Worm (Caenorhabditis elegans) whole organism, L4 larva: ENCODE data around the gene molo-1.

Experiments used
- F37D6.2 ChIP-seq: sonication (generic microtip); optimal IDR thresholded peaks from 2 replicates; lab custom pipeline; 2016; ENCODE audit warnings: mild to moderate bottlenecking, missing genetic modification characterization, missing compliant biosample characterization
- F49E8.2 ChIP-seq: sonication (generic microtip); optimal IDR thresholded peaks from 2 replicates; lab custom pipeline; 2016; ENCODE audit warnings: missing compliant biosample characterization, mild to moderate bottlenecking, missing genetic modification characterization, borderline replicate concordance
- T20F7.1 ChIP-seq: fragments of 200-800 bp; sonication (Bioruptor generic); optimal IDR thresholded peaks from 2 replicates; lab custom pipeline; 2018; ENCODE audit warnings: mild to moderate bottlenecking, missing genetic modification characterization, missing compliant biosample characterization
- T26A8.4 ChIP-seq: fragments of 200-800 bp; sonication (Bioruptor generic); IDR thresholded peaks from 2 replicates; pipeline ENCODE4 v1.3.6; 2022; ENCODE audit warnings: missing genetic modification characterization, missing compliant biosample characterization
- Y75B8A.6 ChIP-seq: fragments of 200-800 bp; sonication (Bioruptor generic); IDR thresholded peaks from 2 replicates; pipeline ENCODE4 v1.3.6; 2022; ENCODE audit warnings: missing genetic modification reagents, missing genetic modification characterization, missing compliant biosample characterization
- ZK337.2 ChIP-seq: fragments of 200-800 bp; sonication (Bioruptor generic); IDR thresholded peaks from 2 replicates; pipeline ENCODE4 v1.3.6; 2022; ENCODE audit warnings: missing genetic modification reagents, missing genetic modification characterization, missing compliant biosample characterization
- aha-1 ChIP-seq: fragments of 150-350 bp; peaks from one replicate; lab custom pipeline; 2014; ENCODE audit warnings: missing biosample characterization, missing genetic modification characterization
- arid-1 ChIP-seq: fragments of 200-800 bp; sonication (Bioruptor generic); conservative IDR thresholded peaks from 2 replicates; pipeline ENCODE4 v1.3.6; 2022; ENCODE audit warnings: missing genetic modification reagents, missing genetic modification characterization, missing compliant biosample characterization
- ceh-20 ChIP-seq: fragments of 200-800 bp; sonication (Bioruptor generic); IDR thresholded peaks from 2 replicates; pipeline ENCODE4 v1.3.6; 2022; ENCODE audit warnings: missing genetic modification reagents, missing genetic modification characterization, missing compliant biosample characterization
- ceh-32 ChIP-seq: sonication (generic microtip); optimal IDR thresholded peaks from 2 replicates; lab custom pipeline; 2016; ENCODE audit warnings: mild to moderate bottlenecking, missing genetic modification characterization, missing compliant biosample characterization; ENCODE audit not compliant: poor library complexity
- ceh-44 ChIP-seq: fragments of 200-800 bp; sonication (Bioruptor generic); IDR thresholded peaks from 2 replicates; pipeline ENCODE4 v1.3.6; 2022; ENCODE audit warnings: missing genetic modification reagents, missing genetic modification characterization, missing compliant biosample characterization
- ceh-62 ChIP-seq: sonication (generic microtip); optimal IDR thresholded peaks from 2 replicates; lab custom pipeline; 2017; ENCODE audit warnings: missing biosample characterization, missing genetic modification characterization
- ctbp-1 ChIP-seq: fragments of 200-800 bp; sonication (Bioruptor generic); IDR thresholded peaks from 2 replicates; pipeline ENCODE4 v1.3.6; 2022; ENCODE audit warnings: missing genetic modification reagents, missing genetic modification characterization, missing compliant biosample characterization
- daf-16 ChIP-seq, 3 experiments: sonication (generic microtip); optimal IDR thresholded peaks; 2 replicates each; lab custom pipeline; 2016 to 2017; ENCODE audit warnings: missing genetic modification characterization in 3 of 3, missing genetic modification reagents in 3 of 3, mild to moderate bottlenecking in 2 of 3, missing compliant biosample characterization in 2 of 3, missing biosample characterization in 1 of 3, moderate library complexity in 1 of 3
- daf-19 ChIP-seq: fragments of 200-800 bp; sonication (Bioruptor generic); conservative IDR thresholded peaks from 2 replicates; pipeline ENCODE4 v1.3.6; 2022; ENCODE audit warnings: missing genetic modification characterization, missing compliant biosample characterization
- daf-8 ChIP-seq: fragments of 200-800 bp; sonication (Bioruptor generic); IDR thresholded peaks from 2 replicates; pipeline ENCODE4 v1.3.6; 2022; ENCODE audit warnings: missing genetic modification characterization, missing compliant biosample characterization
- duxl-1 ChIP-seq: sonication (generic microtip); optimal IDR thresholded peaks from 2 replicates; lab custom pipeline; 2016; ENCODE audit warnings: mild to moderate bottlenecking, missing genetic modification characterization, moderate library complexity, missing compliant biosample characterization; ENCODE audit not compliant: poor library complexity
- egl-27 ChIP-seq: sonication (generic microtip); optimal IDR thresholded peaks from 3 replicates; lab custom pipeline; 2017; ENCODE audit warnings: missing biosample characterization, missing genetic modification reagents, missing genetic modification characterization
- egl-43 ChIP-seq: fragments of 200-800 bp; sonication (Bioruptor generic); IDR thresholded peaks from 2 replicates; pipeline ENCODE4 v1.3.6; 2022; ENCODE audit warnings: missing genetic modification reagents, missing genetic modification characterization, missing compliant biosample characterization
- fkh-10 ChIP-seq: fragments of 150-350 bp; optimal IDR thresholded peaks from 2 replicates; lab custom pipeline; 2014; ENCODE audit warnings: missing biosample characterization, missing genetic modification reagents, missing genetic modification characterization
- gei-8 ChIP-seq: fragments of 200-800 bp; sonication (Bioruptor generic); optimal IDR thresholded peaks from 2 replicates; lab custom pipeline; 2018; ENCODE audit warnings: mild to moderate bottlenecking, missing genetic modification characterization, missing compliant biosample characterization
- hif-1 ChIP-seq, 2 experiments: sonication (generic microtip); optimal IDR thresholded peaks; 2 replicates each; lab custom pipeline; 2016 to 2017; ENCODE audit warnings: missing compliant biosample characterization in 2 of 2, missing genetic modification characterization in 2 of 2, missing genetic modification reagents in 2 of 2, missing genotype in 2 of 2, mild to moderate bottlenecking in 1 of 2
- hlh-30 ChIP-seq: sonication (generic microtip); optimal IDR thresholded peaks from 2 replicates; lab custom pipeline; 2017; ENCODE audit warnings: antibody characterized with exemption, mild to moderate bottlenecking, missing genetic modification characterization, missing compliant biosample characterization; ENCODE audit not compliant: insufficient read depth
- hmg-1.1 ChIP-seq: fragments of 200-800 bp; sonication (Bioruptor generic); IDR thresholded peaks from 2 replicates; pipeline ENCODE4 v1.3.6; 2022; ENCODE audit warnings: missing genetic modification reagents, missing genetic modification characterization, missing compliant biosample characterization
- jun-1 ChIP-seq: fragments of 150-350 bp; optimal IDR thresholded peaks from 2 replicates; lab custom pipeline; 2014; ENCODE audit warnings: missing biosample characterization, missing genetic modification reagents, missing genetic modification characterization
- lin-1 ChIP-seq: fragments of 200-800 bp; sonication (Bioruptor generic); IDR thresholded peaks from 2 replicates; pipeline ENCODE4 v1.3.6; 2022; ENCODE audit warnings: missing genetic modification reagents, missing genetic modification characterization, missing compliant biosample characterization
- lin-15B ChIP-seq: fragments of 150-350 bp; sonication (generic microtip); optimal IDR thresholded peaks from 3 replicates; lab custom pipeline; 2014; ENCODE audit warnings: missing biosample characterization, missing genetic modification characterization
- lin-29 ChIP-seq: fragments of 200-800 bp; sonication (Bioruptor generic); IDR thresholded peaks from 2 replicates; pipeline ENCODE4 v1.3.6; 2022; ENCODE audit warnings: missing genetic modification reagents, missing genetic modification characterization, missing compliant biosample characterization
- lir-3 ChIP-seq: sonication (generic microtip); optimal IDR thresholded peaks from 2 replicates; lab custom pipeline; 2016; ENCODE audit warnings: mild to moderate bottlenecking, missing genetic modification characterization, missing compliant biosample characterization
- lsy-2 ChIP-seq, 2 experiments: fragments of 150-350 bp in 1 of 2; sonication (generic microtip) in 1 of 2; optimal IDR thresholded peaks; 2 replicates each; lab custom pipeline; 2014 to 2017; ENCODE audit warnings: missing biosample characterization in 2 of 2, missing genetic modification characterization in 2 of 2
- mdl-1 ChIP-seq, 2 experiments: fragments of 150-350 bp in 1 of 2; sonication (generic microtip) in 1 of 2; optimal IDR thresholded peaks; 2 replicates each; lab custom pipeline; 2014 to 2017; ENCODE audit warnings: missing biosample characterization in 2 of 2, missing genetic modification characterization in 2 of 2
- mep-1 ChIP-seq: fragments of 150-350 bp; sonication (generic microtip); optimal IDR thresholded peaks from 3 replicates; lab custom pipeline; 2014; ENCODE audit warnings: missing biosample characterization, missing genetic modification characterization
- nhr-10 ChIP-seq: fragments of 150-350 bp; optimal IDR thresholded peaks from 2 replicates; lab custom pipeline; 2014; ENCODE audit warnings: missing biosample characterization, missing genetic modification characterization
- nhr-102 ChIP-seq: sonication (generic microtip); optimal IDR thresholded peaks from 2 replicates; lab custom pipeline; 2016; ENCODE audit warnings: mild to moderate bottlenecking, missing genetic modification characterization, moderate library complexity, missing compliant biosample characterization
- nhr-25 ChIP-seq: sonication (generic microtip); optimal IDR thresholded peaks from 2 replicates; lab custom pipeline; 2017; ENCODE audit warnings: missing genetic modification characterization, mild to moderate bottlenecking, missing compliant biosample characterization, antibody characterized with exemption, moderate library complexity, borderline replicate concordance; ENCODE audit not compliant: insufficient read depth
- nhr-28 ChIP-seq: fragments of 150-350 bp; optimal IDR thresholded peaks from 2 replicates; lab custom pipeline; 2014; ENCODE audit warnings: missing biosample characterization, missing genetic modification characterization
- nhr-48 ChIP-seq: sonication (generic microtip); optimal IDR thresholded peaks from 2 replicates; lab custom pipeline; 2016; ENCODE audit warnings: mild to moderate bottlenecking, missing genetic modification characterization, missing compliant biosample characterization
- nhr-6 ChIP-seq: fragments of 150-350 bp; optimal IDR thresholded peaks from 2 replicates; lab custom pipeline; 2014; ENCODE audit warnings: missing biosample characterization, missing genetic modification characterization
- nhr-76 ChIP-seq: fragments of 150-350 bp; optimal IDR thresholded peaks from 2 replicates; lab custom pipeline; 2014; ENCODE audit warnings: missing biosample characterization, missing genetic modification characterization
- nhr-77 ChIP-seq: fragments of 150-350 bp; optimal IDR thresholded peaks from 2 replicates; lab custom pipeline; 2014; ENCODE audit warnings: missing biosample characterization, missing genetic modification characterization
- php-3 ChIP-seq: fragments of 200-800 bp; sonication (Bioruptor generic); IDR thresholded peaks from 2 replicates; pipeline ENCODE4 v1.3.6; 2022; ENCODE audit warnings: missing genetic modification reagents, missing genetic modification characterization, missing compliant biosample characterization
- pqm-1 ChIP-seq: sonication (generic microtip); optimal IDR thresholded peaks from 2 replicates; lab custom pipeline; 2017; ENCODE audit warnings: missing biosample characterization, missing genetic modification characterization
- sdz-12 ChIP-seq: fragments of 200-800 bp; sonication (Bioruptor generic); optimal IDR thresholded peaks from 2 replicates; lab custom pipeline; 2018; ENCODE audit warnings: mild to moderate bottlenecking, missing genetic modification characterization, missing compliant biosample characterization
- snpc-4 ChIP-seq: fragments of 150-350 bp; optimal IDR thresholded peaks from 2 replicates; lab custom pipeline; 2014; ENCODE audit warnings: missing biosample characterization, missing genetic modification characterization
- tag-97 ChIP-seq: fragments of 200-800 bp; sonication (Bioruptor generic); IDR thresholded peaks from 2 replicates; pipeline ENCODE4 v1.3.6; 2022; ENCODE audit warnings: missing genetic modification characterization, missing compliant biosample characterization
- unc-62 ChIP-seq, 3 experiments: fragments of 150-350 bp in 1 of 3; sonication (generic microtip); optimal IDR thresholded peaks in 2 of 3; peaks in 1 of 3; 1 replicate in 1 of 3; 2 replicates in 2 of 3; lab custom pipeline; 2014 to 2017; ENCODE audit warnings: missing biosample characterization in 3 of 3, missing genetic modification characterization in 3 of 3, missing genetic modification reagents in 3 of 3, missing genotype in 1 of 3
- zag-1 ChIP-seq: fragments of 150-350 bp; optimal IDR thresholded peaks from 2 replicates; lab custom pipeline; 2014; ENCODE audit warnings: missing biosample characterization, missing genetic modification characterization
- zfp-3 ChIP-seq: fragments of 200-800 bp; sonication (Bioruptor generic); conservative IDR thresholded peaks from 2 replicates; pipeline ENCODE4 v1.3.6; 2022; ENCODE audit warnings: missing genetic modification reagents, missing genetic modification characterization, missing compliant biosample characterization
- zip-11 ChIP-seq: fragments of 200-800 bp; sonication (Bioruptor generic); IDR thresholded peaks from 2 replicates; pipeline ENCODE4 v1.3.6; 2022; ENCODE audit warnings: missing genetic modification characterization, missing compliant biosample characterization
- ztf-11 ChIP-seq: fragments of 150-350 bp; optimal IDR thresholded peaks from 2 replicates; lab custom pipeline; 2014; ENCODE audit warnings: missing biosample characterization, missing genetic modification characterization

Gene molo-1

ce11 chrIII:5553098-5553497, 20.7 kb upstream of the molo-1 start:
- peak; percentile 27 for TF ChIP-seq nhr-48
- no peak for TF ChIP-seq nhr-76 (tag; lab: Kevin White, UChicago)
- no peak for TF ChIP-seq lin-29 (GFP tag; lab: Robert Waterston, UW)
- TF ChIP-seq T26A8.4 (GFP tag; lab: Robert Waterston, UW): no peak; the same call in 1 of the 2 replicates
- no peak for TF ChIP-seq ztf-11
- TF ChIP-seq zfp-3: no peak
- no peak for TF ChIP-seq duxl-1 (tag; lab: Kevin White, UChicago)
- peak; percentile 31; the same call in 1 of the 2 replicates for TF ChIP-seq ceh-20 (GFP tag; lab: Robert Waterston, UW)
- peak; percentile 40 for TF ChIP-seq mep-1 (tag; lab: Kevin White, UChicago)
- TF ChIP-seq daf-16 (GFP tag; optimal IDR thresholded peaks at IDR 0.05; lab: Kevin White, UChicago): peak in 1 of 2 experiments; percentile 91
- TF ChIP-seq daf-16 (tag; optimal IDR thresholded peaks at IDR 0.05; lab: Kevin White, UChicago): peak; percentile 92
- 0 out of 2 replicates have a peak, but pooled peaks have one; percentile 42 for TF ChIP-seq Y75B8A.6
- no peak for TF ChIP-seq F37D6.2
- no peak for TF ChIP-seq lir-3 (tag; lab: Kevin White, UChicago)
- peak; percentile 70 for TF ChIP-seq nhr-28 (tag; lab: Kevin White, UChicago)
- no peak for TF ChIP-seq fkh-10
- peak; percentile 84 for TF ChIP-seq php-3
- TF ChIP-seq tag-97 (GFP tag; lab: Robert Waterston, UW): no peak
- TF ChIP-seq lin-1 (GFP tag; lab: Robert Waterston, UW): peak; percentile 71; the same call in 1 of the 2 replicates
- peak; percentile 44 for TF ChIP-seq hlh-30 (tag; lab: Kevin White, UChicago)
- TF ChIP-seq ceh-44: no peak
- TF ChIP-seq snpc-4 (tag; lab: Kevin White, UChicago): no peak
- peak; percentile 5 to 26 for TF ChIP-seq unc-62 (GFP tag; optimal IDR thresholded peaks at IDR 0.05 in 1 of 2; lab: Kevin White, UChicago)
- no peak for TF ChIP-seq unc-62 (tag; optimal IDR thresholded peaks at IDR 0.05; lab: Kevin White, UChicago)
- TF ChIP-seq gei-8: no peak
- TF ChIP-seq mdl-1 (tag; optimal IDR thresholded peaks at IDR 0.05; lab: Kevin White, UChicago): peak in 1 of 2 experiments; percentile 5
- TF ChIP-seq daf-8: no peak
- TF ChIP-seq nhr-102: peak; percentile 64
- no peak for TF ChIP-seq aha-1 (tag; lab: Kevin White, UChicago)
- TF ChIP-seq ceh-62 (tag; lab: Kevin White, UChicago): no peak
- TF ChIP-seq zag-1: no peak
- no peak for TF ChIP-seq egl-27 (tag; lab: Kevin White, UChicago)
- no peak for TF ChIP-seq daf-19 (GFP tag; lab: Robert Waterston, UW)
- TF ChIP-seq ZK337.2 (GFP tag; lab: Robert Waterston, UW): no peak
- no peak for TF ChIP-seq egl-43 (GFP tag; lab: Robert Waterston, UW)
- no peak for TF ChIP-seq ceh-32 (tag; lab: Kevin White, UChicago)
- no peak for TF ChIP-seq hmg-1.1 (GFP tag; lab: Robert Waterston, UW)
- no peak for TF ChIP-seq sdz-12 (GFP tag; lab: Kevin White, UChicago)
- TF ChIP-seq arid-1: no peak
- TF ChIP-seq nhr-10 (tag; lab: Kevin White, UChicago): no peak
- no peak for TF ChIP-seq F49E8.2 (tag; lab: Kevin White, UChicago)
- no peak for TF ChIP-seq nhr-25 (tag; lab: Kevin White, UChicago)
- TF ChIP-seq lin-15B (tag; lab: Kevin White, UChicago): no peak
- peak; percentile 55 for TF ChIP-seq nhr-77 (tag; lab: Kevin White, UChicago)
- no peak for TF ChIP-seq zip-11 (GFP tag; lab: Robert Waterston, UW)
- no peak for TF ChIP-seq jun-1
- TF ChIP-seq T20F7.1 (GFP tag; lab: Kevin White, UChicago): no peak
- no peak for TF ChIP-seq hif-1 (tag; optimal IDR thresholded peaks at IDR 0.05; lab: Kevin White, UChicago)
- TF ChIP-seq pqm-1 (tag; lab: Kevin White, UChicago): no peak
- no peak for TF ChIP-seq ctbp-1 (GFP tag; lab: Robert Waterston, UW)
- TF ChIP-seq lsy-2 (tag; optimal IDR thresholded peaks at IDR 0.05; lab: Kevin White, UChicago): peak in 1 of 2 experiments; percentile 29
- TF ChIP-seq nhr-6 (tag; lab: Kevin White, UChicago): no peak
